Worm (Caenorhabditis elegans) whole organism, young adult: ENCODE measurements around the gene acer-1.

ENCODE experiments used
- B0019.2 ChIP-seq: fragments of 200-800 bp; sonication (Bioruptor generic); conservative IDR thresholded peaks from 2 replicates; pipeline ENCODE4 v1.3.6; 2022; ENCODE audit warnings: missing genetic modification reagents, missing genetic modification characterization, missing compliant biosample characterization
- C17E4.6 ChIP-seq: fragments of 200-800 bp; sonication (Bioruptor generic); IDR thresholded peaks from 2 replicates; pipeline ENCODE4 v1.3.6; 2022; ENCODE audit warnings: missing genetic modification reagents, missing genetic modification characterization, missing compliant biosample characterization
- K12H6.12 ChIP-seq: fragments of 200-800 bp; sonication (Bioruptor generic); optimal IDR thresholded peaks from 2 replicates; lab custom pipeline; 2018; ENCODE audit warnings: mild to moderate bottlenecking, missing genetic modification characterization, missing compliant biosample characterization
- Y53G8AR.9 ChIP-seq: fragments of 200-800 bp; sonication (Bioruptor generic); conservative IDR thresholded peaks from 2 replicates; pipeline ENCODE4 v1.3.6; 2022; ENCODE audit warnings: missing genetic modification reagents, missing genetic modification characterization, missing compliant biosample characterization
- Y79H2A.3 ChIP-seq: fragments of 200-800 bp; sonication (Bioruptor generic); conservative IDR thresholded peaks from 2 replicates; pipeline ENCODE4 v1.3.6; 2022; ENCODE audit warnings: missing genetic modification reagents, missing genetic modification characterization, missing compliant biosample characterization
- Y95B8A.8 ChIP-seq: fragments of 200-800 bp; sonication (Bioruptor generic); IDR thresholded peaks from 2 replicates; pipeline ENCODE4 v1.3.6; 2022; ENCODE audit warnings: missing genetic modification reagents, missing genetic modification characterization, missing compliant biosample characterization
- akir-1 ChIP-seq: fragments of 200-800 bp; sonication (Bioruptor generic); optimal IDR thresholded peaks from 2 replicates; lab custom pipeline; 2018; ENCODE audit warnings: mild to moderate bottlenecking, missing genetic modification characterization, moderate library complexity, missing compliant biosample characterization
- ama-1 ChIP-seq, 3 experiments: fragments of 150-350 bp in 1 of 3; sonication (generic microtip) in 2 of 3; optimal IDR thresholded peaks; 2 replicates each; lab custom pipeline; 2014 to 2018; ENCODE audit warnings: missing biosample characterization in 2 of 3, missing genetic modification characterization in 2 of 3, missing genetic modification reagents in 2 of 3
- bed-2 ChIP-seq: fragments of 200-800 bp; sonication (Bioruptor generic); IDR thresholded peaks from 2 replicates; pipeline ENCODE4 v1.3.6; 2022; ENCODE audit warnings: missing genetic modification reagents, missing genetic modification characterization, missing compliant biosample characterization
- ccch-3 ChIP-seq: fragments of 200-800 bp; sonication (Bioruptor generic); optimal IDR thresholded peaks from 2 replicates; lab custom pipeline; 2018; ENCODE audit warnings: mild to moderate bottlenecking, missing genetic modification characterization, missing compliant biosample characterization
- ceh-91 ChIP-seq: fragments of 200-800 bp; sonication (Bioruptor generic); IDR thresholded peaks from 2 replicates; pipeline ENCODE4 v1.3.6; 2022; ENCODE audit warnings: missing genetic modification reagents, missing genetic modification characterization, missing compliant biosample characterization
- dpl-1 ChIP-seq: fragments of 150-350 bp; optimal IDR thresholded peaks from 2 replicates; lab custom pipeline; 2014; ENCODE audit warnings: missing biosample characterization, missing genetic modification reagents, missing genetic modification characterization
- egrh-3 ChIP-seq: fragments of 200-800 bp; sonication (Bioruptor generic); IDR thresholded peaks from 2 replicates; pipeline ENCODE4 v1.3.6; 2022; ENCODE audit warnings: missing genetic modification reagents, missing genetic modification characterization, missing compliant biosample characterization
- gei-17 ChIP-seq: fragments of 200-800 bp; sonication (Bioruptor generic); optimal IDR thresholded peaks from 2 replicates; lab custom pipeline; 2018; ENCODE audit warnings: mild to moderate bottlenecking, missing genetic modification characterization, missing compliant biosample characterization
- hmg-20 ChIP-seq: fragments of 200-800 bp; sonication (Bioruptor generic); IDR thresholded peaks from 2 replicates; pipeline ENCODE4 v1.3.6; 2022; ENCODE audit warnings: missing genetic modification reagents, missing genetic modification characterization, missing compliant biosample characterization
- let-526 ChIP-seq: fragments of 200-800 bp; sonication (Bioruptor generic); IDR thresholded peaks from 2 replicates; pipeline ENCODE4 v1.3.6; 2022; ENCODE audit warnings: missing genetic modification reagents, missing genetic modification characterization, missing compliant biosample characterization
- lin-35 ChIP-seq, 3 experiments: fragments of 150-350 bp in 2 of 3; sonication (generic microtip) in 1 of 3; optimal IDR thresholded peaks; 2 replicates each; lab custom pipeline; 2014 to 2018; ENCODE audit warnings: missing biosample characterization in 3 of 3, missing genetic modification characterization in 3 of 3, missing genetic modification reagents in 3 of 3
- lin-54 ChIP-seq: fragments of 200-800 bp; sonication (Bioruptor generic); optimal IDR thresholded peaks from 2 replicates; lab custom pipeline; 2018; ENCODE audit warnings: mild to moderate bottlenecking, missing genetic modification characterization, missing compliant biosample characterization
- lir-1 ChIP-seq: fragments of 200-800 bp; sonication (Bioruptor generic); conservative IDR thresholded peaks from 2 replicates; pipeline ENCODE4 v1.3.6; 2022; ENCODE audit warnings: missing genetic modification reagents, missing genetic modification characterization, missing compliant biosample characterization
- lsy-27 ChIP-seq: sonication (generic microtip); optimal IDR thresholded peaks from 2 replicates; lab custom pipeline; 2017; ENCODE audit warnings: missing genetic modification characterization, mild to moderate bottlenecking, missing compliant biosample characterization, antibody characterized with exemption, missing genotype, borderline replicate concordance; ENCODE audit not compliant: insufficient read depth
- madf-6 ChIP-seq: fragments of 200-800 bp; sonication (Bioruptor generic); IDR thresholded peaks from 2 replicates; pipeline ENCODE4 v1.3.6; 2022; ENCODE audit warnings: missing genetic modification reagents, missing genetic modification characterization, missing compliant biosample characterization
- nfya-1 ChIP-seq: sonication (generic microtip); optimal IDR thresholded peaks from 2 replicates; lab custom pipeline; 2017; ENCODE audit warnings: antibody characterized with exemption, missing compliant biosample characterization, missing genetic modification characterization, borderline replicate concordance; ENCODE audit not compliant: insufficient read depth
- nhr-27 ChIP-seq: fragments of 200-800 bp; sonication (Bioruptor generic); optimal IDR thresholded peaks from 2 replicates; lab custom pipeline; 2018; ENCODE audit warnings: mild to moderate bottlenecking, missing genetic modification characterization, moderate library complexity, missing compliant biosample characterization
- nhr-80 ChIP-seq: sonication (generic microtip); optimal IDR thresholded peaks from 2 replicates; lab custom pipeline; 2016; ENCODE audit warnings: missing genetic modification characterization, missing compliant biosample characterization
- snpc-3.4 ChIP-seq: sonication (generic microtip); optimal IDR thresholded peaks from 2 replicates; lab custom pipeline; 2017; ENCODE audit warnings: missing genetic modification characterization, mild to moderate bottlenecking, missing compliant biosample characterization, antibody characterized with exemption, moderate library complexity, missing genotype, missing genetic modification reagents
- snpc-4 ChIP-seq, 5 experiments: fragments of 150-350 bp in 1 of 5; sonication (generic microtip) in 4 of 5; optimal IDR thresholded peaks; 2 replicates each; lab custom pipeline; 2014 to 2018; ENCODE audit warnings: missing genetic modification characterization in 5 of 5, missing biosample characterization in 3 of 5, antibody characterized with exemption in 2 of 5, mild to moderate bottlenecking in 2 of 5, missing compliant biosample characterization in 2 of 5, missing genotype in 2 of 5, moderate library complexity in 2 of 5, missing genetic modification reagents in 1 of 5
- somi-1 ChIP-seq: fragments of 200-800 bp; sonication (Bioruptor generic); optimal IDR thresholded peaks from 2 replicates; lab custom pipeline; 2018; ENCODE audit warnings: mild to moderate bottlenecking, missing genetic modification characterization, missing compliant biosample characterization
- sptf-2 ChIP-seq: fragments of 200-800 bp; sonication (Bioruptor generic); optimal IDR thresholded peaks from 2 replicates; lab custom pipeline; 2018; ENCODE audit warnings: mild to moderate bottlenecking, missing genetic modification characterization, missing compliant biosample characterization
- tbp1 ChIP-seq: fragments of 200-800 bp; sonication (Bioruptor generic); optimal IDR thresholded peaks from 2 replicates; lab custom pipeline; 2018; ENCODE audit warnings: mild to moderate bottlenecking, missing genetic modification characterization, missing compliant biosample characterization
- tbx-9 ChIP-seq: sonication (generic microtip); optimal IDR thresholded peaks from 2 replicates; lab custom pipeline; 2016; ENCODE audit warnings: borderline replicate concordance, missing genetic modification characterization, inconsistent platforms, missing compliant biosample characterization
- unc-130 ChIP-seq: sonication (generic microtip); optimal IDR thresholded peaks from 2 replicates; lab custom pipeline; 2016; ENCODE audit warnings: missing genetic modification reagents, missing genetic modification characterization, missing compliant biosample characterization
- xnd-1 ChIP-seq: sonication (generic microtip); optimal IDR thresholded peaks from 2 replicates; lab custom pipeline; 2016; ENCODE audit warnings: missing genotype, missing genetic modification reagents, missing genetic modification characterization, missing compliant biosample characterization
- zfh-2 ChIP-seq: fragments of 200-800 bp; sonication (Bioruptor generic); conservative IDR thresholded peaks from 2 replicates; pipeline ENCODE4 v1.3.6; 2022; ENCODE audit warnings: missing genetic modification reagents, missing genetic modification characterization, missing compliant biosample characterization
- ztf-22 ChIP-seq: fragments of 200-800 bp; sonication (Bioruptor generic); optimal IDR thresholded peaks from 2 replicates; lab custom pipeline; 2018; ENCODE audit warnings: mild to moderate bottlenecking, missing genetic modification characterization, moderate library complexity, missing compliant biosample characterization

acer-1 gene

ce11 chrII:6877881-6878280 is 12.3 kb downstream of the acer-1 start:
- TF ChIP-seq madf-6 (GFP tag; lab: Robert Waterston, UW), result no peak
- TF ChIP-seq snpc-3.4 (tag; lab: Kevin White, UChicago), result no peak
- TF ChIP-seq nhr-80 (tag; lab: Kevin White, UChicago), result no peak
- no peak for TF ChIP-seq dpl-1 (GFP tag; lab: Kevin White, UChicago)
- TF ChIP-seq sptf-2 (GFP tag; lab: Kevin White, UChicago), result no peak
- TF ChIP-seq gei-17, result no peak
- TF ChIP-seq somi-1, result no peak
- TF ChIP-seq akir-1 (GFP tag; lab: Kevin White, UChicago), result no peak
- TF ChIP-seq hmg-20 (GFP tag; lab: Robert Waterston, UW), result no peak

ce11 chrII:6876957-6877356 is 13.2 kb downstream of the acer-1 start, which contains the start of gene slc-36.5:
Gene slc-36.5 (minus strand): TSS chrII:6877057.
- TF ChIP-seq nhr-80 (tag; lab: Kevin White, UChicago) (no peak), bed-2 (GFP tag; lab: Robert Waterston, UW) (no peak), lir-1 (GFP tag; lab: Robert Waterston, UW) (no peak), Y79H2A.3 (GFP tag; lab: Robert Waterston, UW) (no peak), ztf-22 (GFP tag; lab: Kevin White, UChicago) (no peak), ccch-3 (GFP tag; lab: Kevin White, UChicago) (no peak), let-526 (GFP tag; lab: Robert Waterston, UW) (no peak), akir-1 (GFP tag; lab: Kevin White, UChicago) (no peak), egrh-3 (no peak), K12H6.12 (tag; lab: Kevin White, UChicago) (no peak), lsy-27 (tag; lab: Kevin White, UChicago) (no peak), tbp1 (GFP tag; lab: Kevin White, UChicago) (no peak)

ce11 chrII:6872493-6872892 is 17.7 kb downstream of the acer-1 start, which contains the start of gene C44B7.5:
Gene C44B7.5 (minus strand): TSS chrII:6872593.
- TF ChIP-seq Y53G8AR.9 (GFP tag; lab: Robert Waterston, UW), result no peak
- no peak for TF ChIP-seq zfh-2
- TF ChIP-seq lin-35 (GFP tag; optimal IDR thresholded peaks at IDR 0.05; lab: Kevin White, UChicago), result no peak
- no peak for TF ChIP-seq lir-1 (GFP tag; lab: Robert Waterston, UW)
- no peak for TF ChIP-seq snpc-4 (GFP tag; optimal IDR thresholded peaks at IDR 0.05; lab: Kevin White, UChicago)
- TF ChIP-seq snpc-4 (tag; optimal IDR thresholded peaks at IDR 0.05; lab: Kevin White, UChicago), result no peak
- TF ChIP-seq unc-130 (GFP tag; lab: Kevin White, UChicago), result no peak
- no peak for TF ChIP-seq C17E4.6 (GFP tag; lab: Robert Waterston, UW)
- no peak for TF ChIP-seq ccch-3 (GFP tag; lab: Kevin White, UChicago)
- TF ChIP-seq hmg-20 (GFP tag; lab: Robert Waterston, UW), result no peak
- TF ChIP-seq dpl-1 (GFP tag; lab: Kevin White, UChicago), result no peak
- no peak for TF ChIP-seq lin-54 (GFP tag; lab: Kevin White, UChicago)
- TF ChIP-seq Y95B8A.8 (GFP tag; lab: Robert Waterston, UW), result no peak
- TF ChIP-seq B0019.2 (GFP tag; lab: Robert Waterston, UW), result no peak
- TF ChIP-seq nhr-27 (tag; lab: Kevin White, UChicago), result no peak
- no peak for TF ChIP-seq ceh-91
- TF ChIP-seq ama-1 (optimal IDR thresholded peaks at IDR 0.05; lab: Kevin White, UChicago), result no peak
- no peak for TF ChIP-seq ama-1 (GFP tag; optimal IDR thresholded peaks at IDR 0.05; lab: Kevin White, UChicago)
- no peak for TF ChIP-seq nfya-1 (tag; lab: Kevin White, UChicago)
- no peak for TF ChIP-seq xnd-1 (tag; lab: Kevin White, UChicago)
- no peak for TF ChIP-seq madf-6 (GFP tag; lab: Robert Waterston, UW)
- TF ChIP-seq tbx-9, result no peak
